Fruit fly (Drosophila melanogaster) whole organism: ENCODE data around the gene CG12075.

ENCODE experiments used
- CG8478 ChIP-seq: fragments of >200 bp; optimal IDR thresholded peaks from 2 replicates; lab custom pipeline; 2018; ENCODE audit warnings: inconsistent platforms
- Dll ChIP-seq: fragments of >200 bp; optimal IDR thresholded peaks from 2 replicates; lab custom pipeline; 2017
- pan ChIP-seq: fragments of >200 bp; optimal IDR thresholded peaks from 2 replicates; lab custom pipeline; 2017
- psq ChIP-seq: fragments of >200 bp; optimal IDR thresholded peaks from 2 replicates; lab custom pipeline; 2017

- TF ChIP-seq psq (no peak), Dll (lab: Kevin White, UChicago) (peak; percentile 85), CG8478 (lab: Kevin White, UChicago) (no peak), pan (lab: Kevin White, UChicago) (peak; percentile 52)
Measured at dm6 chrX:8891565-8892276, 53.6 kb downstream of the CG12075 start.
